Fruit fly (Drosophila melanogaster) whole organism, wandering third instar larva: ENCODE results near the gene CG42299.
A peak's percentile ranks its signal among the peaks of the same experiment; 100 is the strongest.

Source experiments
- Abd-B ChIP-seq: fragments of >200 bp; optimal IDR thresholded peaks from 2 replicates; lab custom pipeline; 2017; ENCODE audit warnings: missing biosample characterization, missing genetic modification characterization
- CG32264 ChIP-seq: fragments of 200-800 bp; sonication (Bioruptor generic); optimal IDR thresholded peaks from 2 replicates; lab custom pipeline; 2016; ENCODE audit warnings: missing biosample characterization, missing genetic modification characterization
- CG9705 ChIP-seq: fragments of 200-800 bp; sonication (Bioruptor generic); optimal IDR thresholded peaks from 2 replicates; lab custom pipeline; 2018; ENCODE audit warnings: missing biosample characterization, mild to moderate bottlenecking, missing genetic modification characterization
- CrebA ChIP-seq: fragments of 200-800 bp; sonication (Bioruptor generic); optimal IDR thresholded peaks from 2 replicates; lab custom pipeline; 2016; ENCODE audit warnings: missing biosample characterization, mild to moderate bottlenecking, missing genetic modification characterization, borderline replicate concordance
- Dfd ChIP-seq: fragments of >200 bp; optimal IDR thresholded peaks from 2 replicates; lab custom pipeline; 2017; ENCODE audit warnings: missing biosample characterization, missing genetic modification characterization
- Dif ChIP-seq: fragments of 200-275, 200-300 bp; sonication (Bioruptor generic); optimal IDR thresholded peaks from 2 replicates; lab custom pipeline; 2018; ENCODE audit warnings: missing biosample characterization, missing genetic modification characterization; ENCODE audit not compliant: partially characterized antibody
- GATAd ChIP-seq: sonication (Bioruptor generic); optimal IDR thresholded peaks from 2 replicates; lab custom pipeline; 2016; ENCODE audit warnings: missing biosample characterization, missing genetic modification characterization
- HLH106 ChIP-seq: fragments of 200-800 bp; optimal IDR thresholded peaks from 3 replicates; lab custom pipeline; 2019; ENCODE audit warnings: missing biosample characterization, mild to moderate bottlenecking, missing genetic modification characterization, moderate library complexity
- Hnf4 ChIP-seq: fragments of 200-800 bp; sonication (Bioruptor generic); optimal IDR thresholded peaks from 2 replicates; lab custom pipeline; 2016; ENCODE audit warnings: missing biosample characterization, mild to moderate bottlenecking, missing genetic modification characterization
- Hr78 ChIP-seq: fragments of >200 bp; optimal IDR thresholded peaks from 2 replicates; lab custom pipeline; 2017; ENCODE audit warnings: missing biosample characterization, missing genetic modification characterization
- Hr83 ChIP-seq: fragments of 200-300 bp; sonication (Bioruptor generic); optimal IDR thresholded peaks from 2 replicates; lab custom pipeline; 2016; ENCODE audit warnings: missing biosample characterization, mild to moderate bottlenecking, missing genetic modification characterization, moderate library complexity; ENCODE audit not compliant: poor library complexity, severe bottlenecking
- Jra ChIP-seq: sonication (Bioruptor generic); optimal IDR thresholded peaks from 2 replicates; lab custom pipeline; 2016; ENCODE audit warnings: missing biosample characterization, missing genetic modification characterization
- Mio ChIP-seq: sonication (Bioruptor generic); optimal IDR thresholded peaks from 2 replicates; lab custom pipeline; 2016; ENCODE audit warnings: missing biosample characterization, missing genetic modification characterization
- Myc ChIP-seq: fragments of >200 bp; optimal IDR thresholded peaks from 2 replicates; lab custom pipeline; 2017
- N ChIP-seq: fragments of >200 bp; optimal IDR thresholded peaks from 2 replicates; lab custom pipeline; 2018; ENCODE audit warnings: missing biosample characterization, missing external identifiers, missing genetic modification characterization
- OdsH ChIP-seq: fragments of 200-800 bp; sonication (Bioruptor generic); optimal IDR thresholded peaks from 2 replicates; lab custom pipeline; 2016; ENCODE audit warnings: missing biosample characterization, mild to moderate bottlenecking, missing genetic modification characterization
- Rel ChIP-seq, 2 experiments: fragments of 200-800 bp; sonication (Bioruptor generic) in 1 of 2; optimal IDR thresholded peaks; 2 replicates in 1 of 2; 3 replicates in 1 of 2; lab custom pipeline; 2016 to 2019; ENCODE audit warnings: mild to moderate bottlenecking in 2 of 2, missing biosample characterization in 2 of 2, missing genetic modification characterization in 2 of 2, moderate library complexity in 1 of 2
- Sp1 ChIP-seq: fragments of 200-800 bp; sonication (Bioruptor generic); optimal IDR thresholded peaks from 3 replicates; lab custom pipeline; 2019; ENCODE audit warnings: missing biosample characterization, mild to moderate bottlenecking, missing genetic modification characterization, moderate library complexity
- Vsx2 ChIP-seq: fragments of 200-300, 225-300 bp; sonication (Bioruptor generic); optimal IDR thresholded peaks from 2 replicates; lab custom pipeline; 2018; ENCODE audit warnings: missing biosample characterization, missing genetic modification characterization; ENCODE audit not compliant: partially characterized antibody
- br ChIP-seq: fragments of 200-800 bp; sonication (Bioruptor generic); optimal IDR thresholded peaks from 2 replicates; lab custom pipeline; 2016; ENCODE audit warnings: missing biosample characterization, missing genetic modification characterization
- brk ChIP-seq: fragments of 200-800 bp; sonication (Bioruptor generic); optimal IDR thresholded peaks from 2 replicates; lab custom pipeline; 2016; ENCODE audit warnings: missing biosample characterization, mild to moderate bottlenecking, missing genetic modification characterization
- dl ChIP-seq, 2 experiments: fragments of 175-275, 200-275 bp in 1 of 2; fragments of 200-275 bp in 1 of 2; sonication (Bioruptor generic); optimal IDR thresholded peaks; lab custom pipeline; 2018; ENCODE audit warnings: mild to moderate bottlenecking in 2 of 2, missing biosample characterization in 2 of 2, missing genetic modification characterization in 2 of 2, moderate library complexity in 2 of 2; ENCODE audit not compliant: partially characterized antibody in 2 of 2, insufficient read depth in 1 of 2
- dmrt93B ChIP-seq: fragments of 200-800 bp; sonication (Bioruptor generic); optimal IDR thresholded peaks from 2 replicates; lab custom pipeline; 2018; ENCODE audit warnings: missing biosample characterization, mild to moderate bottlenecking, missing genetic modification characterization
- dsf ChIP-seq: sonication (Bioruptor generic); optimal IDR thresholded peaks from 2 replicates; lab custom pipeline; 2016; ENCODE audit warnings: missing biosample characterization, missing genetic modification characterization, borderline replicate concordance
- ey ChIP-seq: fragments of 200-800 bp; sonication (Bioruptor generic); optimal IDR thresholded peaks from 2 replicates; lab custom pipeline; 2016; ENCODE audit warnings: missing biosample characterization, missing genetic modification characterization
- foxo ChIP-seq, 2 experiments: fragments of 200-800 bp; sonication (Bioruptor generic); optimal IDR thresholded peaks; 2 replicates in 1 of 2; 3 replicates in 1 of 2; lab custom pipeline; 2016 to 2017; ENCODE audit warnings: missing biosample characterization in 2 of 2, missing genetic modification characterization in 2 of 2
- fru ChIP-seq: fragments of 200-800 bp; sonication (Bioruptor generic); optimal IDR thresholded peaks from 3 replicates; lab custom pipeline; 2016; ENCODE audit warnings: missing biosample characterization, mild to moderate bottlenecking, missing genetic modification characterization
- h ChIP-seq: fragments of 200-800 bp; sonication (Bioruptor generic); optimal IDR thresholded peaks from 3 replicates; lab custom pipeline; 2016; ENCODE audit warnings: missing biosample characterization, mild to moderate bottlenecking, missing genetic modification characterization
- jim ChIP-seq: fragments of 175-275, 200-325 bp; sonication (Bioruptor generic); optimal IDR thresholded peaks from 2 replicates; lab custom pipeline; 2016; ENCODE audit warnings: missing biosample characterization, mild to moderate bottlenecking, missing genetic modification characterization
- lola ChIP-seq: fragments of >200 bp; optimal IDR thresholded peaks from 2 replicates; lab custom pipeline; 2017; ENCODE audit warnings: missing biosample characterization, missing genetic modification characterization
- pan ChIP-seq: fragments of >200 bp; optimal IDR thresholded peaks from 2 replicates; lab custom pipeline; 2017
- psq ChIP-seq: fragments of 200-800 bp; sonication (Bioruptor generic); optimal IDR thresholded peaks from 3 replicates; lab custom pipeline; 2017; ENCODE audit warnings: missing biosample characterization, mild to moderate bottlenecking, missing genetic modification characterization, moderate library complexity
- rgr ChIP-seq: fragments of 200-800 bp; sonication (Bioruptor generic); optimal IDR thresholded peaks from 3 replicates; lab custom pipeline; 2016; ENCODE audit warnings: missing biosample characterization, mild to moderate bottlenecking, missing genetic modification characterization
- sage ChIP-seq: fragments of 200-800 bp; sonication (Bioruptor generic); optimal IDR thresholded peaks from 2 replicates; lab custom pipeline; 2016; ENCODE audit warnings: missing biosample characterization, mild to moderate bottlenecking, missing genetic modification characterization
- sv ChIP-seq: fragments of 200-800 bp; sonication (Bioruptor generic); optimal IDR thresholded peaks from 3 replicates; lab custom pipeline; 2016; ENCODE audit warnings: missing biosample characterization, missing genetic modification characterization
- tai ChIP-seq: sonication (Bioruptor generic); optimal IDR thresholded peaks from 2 replicates; lab custom pipeline; 2016; ENCODE audit warnings: missing biosample characterization, missing genetic modification characterization
- usp ChIP-seq: fragments of >200 bp; optimal IDR thresholded peaks from 2 replicates; lab custom pipeline; 2017; ENCODE audit warnings: missing biosample characterization, missing genetic modification characterization
- woc ChIP-seq: sonication (Bioruptor generic); optimal IDR thresholded peaks from 2 replicates; lab custom pipeline; 2016; ENCODE audit warnings: missing biosample characterization, mild to moderate bottlenecking, missing genetic modification characterization

CG42299 gene

DNA sequence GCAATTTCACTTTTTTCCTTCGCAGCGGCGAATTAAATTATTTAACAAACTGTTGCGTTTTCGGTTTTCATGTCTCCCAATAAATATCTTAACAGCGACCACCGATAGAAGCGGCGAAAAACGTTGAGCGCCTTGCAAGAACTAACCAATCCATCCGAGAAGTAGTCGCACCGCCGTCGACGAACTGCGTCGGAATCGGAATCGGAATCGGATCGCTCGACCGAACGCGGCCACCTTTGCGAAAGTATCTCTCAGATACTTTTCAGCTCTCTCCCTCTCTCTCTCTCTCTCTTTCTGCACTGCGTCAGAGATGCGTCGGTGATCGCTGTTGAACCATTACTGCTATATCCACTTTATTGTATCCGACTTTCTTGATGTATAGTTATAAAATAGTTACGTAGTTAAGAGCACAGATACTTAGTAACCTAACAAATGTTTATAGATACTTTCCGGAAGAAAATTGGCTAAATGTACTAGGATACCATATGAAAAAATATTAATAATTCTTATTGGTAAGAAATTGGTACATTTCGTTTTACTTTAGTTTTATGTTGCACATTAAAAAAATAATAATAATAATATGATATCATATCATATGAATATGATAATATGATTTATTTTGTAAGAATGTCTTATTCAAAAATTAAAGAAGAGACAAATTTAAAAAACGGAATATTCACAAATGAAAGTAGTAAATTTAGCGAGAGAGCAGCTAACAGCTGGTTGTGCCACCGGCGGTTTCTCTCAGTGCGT lies 18.2 kb upstream of the CG42299 start, which contains the start of gene Chsy:
Gene Chsy (minus strand): TSS at position 58 of the 753 bp plus-strand sequence.
- TF ChIP-seq Myc (lab: Kevin White, UChicago), result peak; percentile 60
- no peak for TF ChIP-seq tai (GFP tag; lab: Kevin White, UChicago)
- no peak for TF ChIP-seq sage
- TF ChIP-seq Dfd (GFP tag; lab: Kevin White, UChicago), result no peak
- TF ChIP-seq dl (GFP tag; optimal IDR thresholded peaks at IDR 0.05; lab: Kevin White, UChicago; ENCODE audit: insufficient read depth in 1 of 2, partially characterized antibody in 2 of 2), result peak; percentile 40 to 90
- no peak for TF ChIP-seq lola (GFP tag; lab: Kevin White, UChicago)
- peak; percentile 15 for TF ChIP-seq psq (GFP tag; lab: Kevin White, UChicago)
- no peak for TF ChIP-seq CG32264
- TF ChIP-seq Hr78, result no peak
- peak; percentile 20 for TF ChIP-seq br (GFP tag; lab: Kevin White, UChicago)
- TF ChIP-seq sv (GFP tag; lab: Kevin White, UChicago), result no peak
- no peak for TF ChIP-seq dmrt93B (GFP tag; lab: Kevin White, UChicago)
- TF ChIP-seq pan, result no peak
- no peak for TF ChIP-seq CrebA
- TF ChIP-seq Hnf4 (GFP tag; lab: Kevin White, UChicago), result no peak
- no peak for TF ChIP-seq N
- TF ChIP-seq h (GFP tag; lab: Kevin White, UChicago), result no peak
- peak; percentile 14 for TF ChIP-seq OdsH
- TF ChIP-seq rgr (GFP tag; lab: Kevin White, UChicago), result no peak
- TF ChIP-seq brk, result no peak
- no peak for TF ChIP-seq jim
- TF ChIP-seq Rel (GFP tag; optimal IDR thresholded peaks at IDR 0.05; lab: Kevin White, UChicago), result no peak
- no peak for TF ChIP-seq Rel (tag; optimal IDR thresholded peaks at IDR 0.05; lab: Kevin White, UChicago)
- TF ChIP-seq usp (GFP tag; lab: Kevin White, UChicago), result no peak
- TF ChIP-seq ey (GFP tag; lab: Kevin White, UChicago), result no peak
- TF ChIP-seq Sp1 (GFP tag; lab: Kevin White, UChicago), result peak; percentile 44
- TF ChIP-seq foxo (GFP tag; optimal IDR thresholded peaks at IDR 0.05; lab: Kevin White, UChicago), result no peak
- TF ChIP-seq dsf (GFP tag; lab: Kevin White, UChicago), result no peak
- TF ChIP-seq Jra (GFP tag; lab: Kevin White, UChicago), result no peak
- no peak for TF ChIP-seq CG9705 (GFP tag; lab: Kevin White, UChicago)
- no peak for TF ChIP-seq GATAd (GFP tag; lab: Kevin White, UChicago)
- TF ChIP-seq Mio (GFP tag; lab: Kevin White, UChicago), result no peak
- peak; percentile 40 for TF ChIP-seq HLH106
- no peak for TF ChIP-seq Vsx2 (GFP tag; lab: Kevin White, UChicago)
- peak; percentile 5 for TF ChIP-seq Hr83 (GFP tag; lab: Kevin White, UChicago)
- no peak for TF ChIP-seq fru (GFP tag; lab: Kevin White, UChicago)
- TF ChIP-seq woc (GFP tag; lab: Kevin White, UChicago), result peak; percentile 31
- no peak for TF ChIP-seq Abd-B (GFP tag; lab: Kevin White, UChicago)
- TF ChIP-seq Dif (GFP tag; lab: Kevin White, UChicago), result peak; percentile 81

DNA sequence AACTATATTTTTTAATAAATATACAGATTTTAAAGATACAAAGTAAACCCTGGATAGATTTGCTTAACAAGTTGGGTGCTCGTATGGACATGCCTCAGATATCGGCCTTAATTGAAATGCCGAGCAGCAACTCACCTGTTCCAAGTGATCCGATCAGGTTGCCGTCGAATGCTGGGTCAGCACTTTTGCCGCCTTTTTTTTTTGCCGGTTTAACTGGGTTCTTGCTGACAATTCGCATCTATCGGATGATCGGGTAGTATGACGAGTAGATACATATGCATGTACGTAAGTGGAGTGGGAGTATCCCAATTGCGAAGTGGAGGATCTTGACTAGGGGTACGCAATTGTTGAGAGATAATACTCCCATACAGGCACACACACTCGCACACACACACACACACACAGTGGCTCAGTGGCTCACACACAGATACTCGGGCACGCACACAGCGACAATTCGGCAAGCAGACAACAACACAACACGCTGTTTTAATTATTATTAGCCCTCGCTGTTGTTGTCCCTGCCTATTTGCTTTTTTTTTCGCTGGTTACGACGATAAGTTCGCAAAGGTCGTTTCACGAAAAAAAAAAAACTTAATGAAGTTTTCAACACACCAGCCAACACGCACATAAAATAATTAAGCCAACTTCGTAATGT lies 17.5 kb upstream of the CG42299 start:
- TF ChIP-seq Hr83 (GFP tag; lab: Kevin White, UChicago) (peak; percentile 9), sage (no peak), dl (GFP tag; optimal IDR thresholded peaks at IDR 0.05; lab: Kevin White, UChicago; ENCODE audit: insufficient read depth in 1 of 2, partially characterized antibody in 2 of 2) (no peak), foxo (GFP tag; optimal IDR thresholded peaks at IDR 0.05; lab: Kevin White, UChicago) (no peak), Jra (GFP tag; lab: Kevin White, UChicago) (no peak), psq (GFP tag; lab: Kevin White, UChicago) (no peak)
- TF ChIP-seq, all 38 proteins: peak for 1
